Worm (Caenorhabditis elegans) whole organism, L2 larva: ENCODE measurements around the gene nspd-4.
A peak's percentile ranks its signal among the peaks of the same experiment; 100 is the strongest.

Experiments
- ama-1 ChIP-seq: fragments of 150-350 bp; optimal IDR thresholded peaks from 2 replicates; lab custom pipeline; 2018; ENCODE audit warnings: inconsistent platforms
- elt-1 ChIP-seq: fragments of 150-350 bp; optimal IDR thresholded peaks from 2 replicates; lab custom pipeline; 2014; ENCODE audit warnings: missing biosample characterization, missing genetic modification characterization
- lin-11 ChIP-seq: fragments of 150-350 bp; sonication (generic microtip); optimal IDR thresholded peaks from 2 replicates; lab custom pipeline; 2014; ENCODE audit warnings: missing biosample characterization, missing genetic modification characterization, inconsistent platforms, mixed read lengths
- mdl-1 ChIP-seq, 2 experiments: fragments of 150-350 bp in 1 of 2; sonication (generic microtip) in 1 of 2; optimal IDR thresholded peaks; 2 replicates each; lab custom pipeline; 2017; ENCODE audit warnings: missing biosample characterization in 2 of 2, missing genetic modification characterization in 2 of 2
- nhr-237 ChIP-seq: fragments of 150-350 bp; optimal IDR thresholded peaks from 2 replicates; lab custom pipeline; 2014; ENCODE audit warnings: missing biosample characterization, missing genetic modification characterization
- nhr-25 ChIP-seq: fragments of 150-350 bp; sonication (generic microtip); optimal IDR thresholded peaks from 3 replicates; lab custom pipeline; 2014; ENCODE audit warnings: missing biosample characterization, missing genetic modification characterization
- nhr-77 ChIP-seq: fragments of 150-350 bp; optimal IDR thresholded peaks from 2 replicates; lab custom pipeline; 2014; ENCODE audit warnings: missing biosample characterization, missing genetic modification characterization
- snpc-4 ChIP-seq: fragments of 150-350 bp; optimal IDR thresholded peaks from 2 replicates; lab custom pipeline; 2014; ENCODE audit warnings: missing biosample characterization, missing genetic modification characterization
- ztf-1 ChIP-seq: fragments of 200-800 bp; sonication (Bioruptor generic); conservative IDR thresholded peaks from 2 replicates; pipeline ENCODE4 v1.3.6; 2022; ENCODE audit warnings: missing genetic modification characterization, missing compliant biosample characterization

- TF ChIP-seq ama-1 (lab: Kevin White, UChicago) (peak; percentile 50), snpc-4 (no peak), mdl-1 (tag; optimal IDR thresholded peaks at IDR 0.05; lab: Kevin White, UChicago) (no peak), nhr-77 (tag; lab: Kevin White, UChicago) (no peak), lin-11 (tag; lab: Kevin White, UChicago) (no peak), elt-1 (tag; lab: Kevin White, UChicago) (no peak), ztf-1 (GFP tag; lab: Robert Waterston, UW) (no peak), nhr-25 (tag; lab: Kevin White, UChicago) (no peak), nhr-237 (tag; lab: Kevin White, UChicago) (no peak)
Observed at ce11 chrII:4888527-4889487, 46.4 kb downstream of the nspd-4 start, which contains the start of gene pgm-1.
